Fruit fly (Drosophila melanogaster) whole organism, adult: ENCODE results near the gene CG6709.

Experiments used
- CG12768 ChIP-seq: fragments of 200-800 bp; sonication (Bioruptor generic); optimal IDR thresholded peaks from 2 replicates; lab custom pipeline; 2017; ENCODE audit warnings: missing biosample characterization, missing genetic modification characterization, mild to moderate bottlenecking, moderate library complexity, missing genetic modification reagents
- CG7045 ChIP-seq: fragments of 200-800 bp; sonication (Bioruptor generic); optimal IDR thresholded peaks from 2 replicates; lab custom pipeline; 2017; ENCODE audit warnings: missing biosample characterization, mild to moderate bottlenecking, missing genetic modification characterization
- Crg-1 ChIP-seq: fragments of 200-800 bp; sonication (Bioruptor generic); optimal IDR thresholded peaks from 2 replicates; lab custom pipeline; 2016; ENCODE audit warnings: missing biosample characterization, missing genetic modification characterization
- bab1 ChIP-seq: fragments of 200-800 bp; sonication (Bioruptor generic); optimal IDR thresholded peaks from 3 replicates; lab custom pipeline; 2019; ENCODE audit warnings: missing biosample characterization, mild to moderate bottlenecking, missing genetic modification characterization, moderate library complexity
- cnc ChIP-seq, 2 experiments: fragments of >200 bp; optimal IDR thresholded peaks; 2 replicates each; lab custom pipeline; 2017
- ovo ChIP-seq: fragments of 200-800 bp; sonication (Bioruptor generic); optimal IDR thresholded peaks from 2 replicates; lab custom pipeline; 2016; ENCODE audit warnings: missing biosample characterization, missing genetic modification characterization
- tj ChIP-seq: fragments of 200-800 bp; sonication (Bioruptor generic); optimal IDR thresholded peaks from 3 replicates; lab custom pipeline; 2017; ENCODE audit warnings: missing biosample characterization, mild to moderate bottlenecking, missing genetic modification characterization, moderate library complexity

dm6 chr3L:9893983-9894382 lies 560 bp downstream of the CG6709 start:
- no peak for TF ChIP-seq CG12768
- TF ChIP-seq Crg-1 (GFP tag; lab: Kevin White, UChicago), result no peak
- TF ChIP-seq CG7045 (GFP tag; lab: Kevin White, UChicago), result no peak
- TF ChIP-seq cnc (optimal IDR thresholded peaks at IDR 0.05; lab: Kevin White, UChicago), result no peak
- TF ChIP-seq tj, result no peak
- TF ChIP-seq bab1 (GFP tag; lab: Kevin White, UChicago), result no peak
- TF ChIP-seq ovo, result no peak
